Fruit fly (Drosophila melanogaster) whole organism, prepupa: ENCODE results near the gene Dad1.
A peak's percentile ranks its signal among the peaks of the same experiment; 100 is the strongest.

Experiments
- CG11902 ChIP-seq: fragments of 200-800 bp; sonication (Bioruptor generic); optimal IDR thresholded peaks from 3 replicates; lab custom pipeline; 2016; ENCODE audit warnings: missing biosample characterization, missing genetic modification characterization
- CG3032 ChIP-seq: fragments of 200-800 bp; optimal IDR thresholded peaks from 2 replicates; lab custom pipeline; 2019; ENCODE audit warnings: missing biosample characterization, mild to moderate bottlenecking, missing genetic modification characterization, moderate library complexity

dm6 chr2L:8381508-8382036, 2.4 kb downstream of the Dad1 start, which contains the start of gene AlaRS:
- TF ChIP-seq CG11902 (no peak), CG3032 (tag; lab: Kevin White, UChicago) (peak; percentile 8)
